Worm (Caenorhabditis elegans) whole organism, mixed stage, embryonic: Measurements from ENCODE around the gene math-34.

Source experiments
- ceh-43 ChIP-seq: fragments of 200-800 bp; sonication (Bioruptor generic); optimal IDR thresholded peaks from 2 replicates; lab custom pipeline; 2018; ENCODE audit warnings: mild to moderate bottlenecking, missing genetic modification characterization, moderate library complexity, missing compliant biosample characterization
- ces-1 ChIP-seq: fragments of 150-350 bp; optimal IDR thresholded peaks from 2 replicates; lab custom pipeline; 2014; ENCODE audit warnings: missing biosample characterization, missing genetic modification reagents, missing genetic modification characterization
- drap-1 ChIP-seq: fragments of 200-800 bp; sonication (Bioruptor generic); optimal IDR thresholded peaks from 3 replicates; lab custom pipeline; 2018; ENCODE audit warnings: mild to moderate bottlenecking, missing genetic modification characterization, missing compliant biosample characterization
- lsy-2 ChIP-seq: fragments of 150-350 bp; optimal IDR thresholded peaks from 2 replicates; lab custom pipeline; 2014; ENCODE audit warnings: missing biosample characterization, missing genetic modification characterization
- mls-2 ChIP-seq: sonication (generic microtip); optimal IDR thresholded peaks from 2 replicates; lab custom pipeline; 2016; ENCODE audit warnings: mild to moderate bottlenecking, missing genetic modification characterization, moderate library complexity, missing compliant biosample characterization
- nhr-12 ChIP-seq: fragments of 150-350 bp; optimal IDR thresholded peaks from 2 replicates; lab custom pipeline; 2014; ENCODE audit warnings: missing biosample characterization, missing genetic modification characterization
- nhr-237 ChIP-seq: fragments of 150-350 bp; optimal IDR thresholded peaks from 2 replicates; lab custom pipeline; 2014; ENCODE audit warnings: missing biosample characterization, missing genetic modification characterization
- nhr-28 ChIP-seq: fragments of 150-350 bp; optimal IDR thresholded peaks from 2 replicates; lab custom pipeline; 2014; ENCODE audit warnings: missing biosample characterization, missing genetic modification characterization
- nhr-76 ChIP-seq: sonication (generic microtip); optimal IDR thresholded peaks from 2 replicates; lab custom pipeline; 2017; ENCODE audit warnings: missing biosample characterization, missing genetic modification characterization
- pha-4 ChIP-seq: fragments of 150-350 bp; optimal IDR thresholded peaks from 2 replicates; lab custom pipeline; 2018; ENCODE audit warnings: missing biosample characterization, missing genetic modification reagents, missing genetic modification characterization
- unc-120 ChIP-seq: sonication (generic microtip); optimal IDR thresholded peaks from 2 replicates; lab custom pipeline; 2017; ENCODE audit warnings: missing genetic modification characterization, missing compliant biosample characterization; ENCODE audit not compliant: poor library complexity, severe bottlenecking
- unc-39 ChIP-seq: fragments of 150-350 bp; optimal IDR thresholded peaks from 2 replicates; lab custom pipeline; 2014; ENCODE audit warnings: missing biosample characterization, missing genetic modification characterization
- unc-62 ChIP-seq: fragments of 150-350 bp; optimal IDR thresholded peaks from 2 replicates; lab custom pipeline; 2014; ENCODE audit warnings: missing biosample characterization, missing genetic modification reagents, missing genetic modification characterization
- ztf-11 ChIP-seq: fragments of 150-350 bp; optimal IDR thresholded peaks from 2 replicates; lab custom pipeline; 2014; ENCODE audit warnings: missing biosample characterization, missing genetic modification characterization

DNA sequence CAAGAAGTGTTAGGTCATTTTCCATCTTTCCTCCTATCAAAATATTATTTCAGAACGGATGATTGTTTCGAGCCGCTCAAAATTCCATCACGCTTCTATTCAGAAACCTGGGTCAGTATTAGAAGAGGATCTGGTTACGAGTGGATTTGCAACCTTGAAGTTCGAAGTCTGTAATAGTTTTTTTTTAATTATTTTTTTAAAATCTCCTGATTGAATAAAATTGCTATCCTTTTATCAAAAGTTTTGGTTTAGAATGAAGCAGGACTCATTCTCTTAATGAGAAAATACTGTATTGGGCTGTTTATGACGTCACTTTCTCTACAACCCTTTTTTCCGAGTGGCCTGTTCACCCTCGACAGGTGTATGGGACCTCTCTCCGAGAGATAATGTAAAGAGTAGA is 40.3 kb upstream of the math-34 start, which contains the start of gene fbxc-39:
- TF ChIP-seq mls-2 (tag; lab: Kevin White, UChicago) = no peak
- TF ChIP-seq unc-62 (GFP tag; lab: Kevin White, UChicago) = no peak
- no peak for TF ChIP-seq ceh-43
- no peak for TF ChIP-seq nhr-28 (tag; lab: Kevin White, UChicago)
- no peak for TF ChIP-seq lsy-2 (tag; lab: Kevin White, UChicago)
- no peak for TF ChIP-seq pha-4 (tag; lab: Kevin White, UChicago)
- no peak for TF ChIP-seq unc-120 (tag; lab: Kevin White, UChicago)
- no peak for TF ChIP-seq nhr-237 (tag; lab: Kevin White, UChicago)
- TF ChIP-seq drap-1 (GFP tag; lab: Kevin White, UChicago) = no peak
- no peak for TF ChIP-seq unc-39 (tag; lab: Kevin White, UChicago)
- no peak for TF ChIP-seq ces-1 (GFP tag; lab: Kevin White, UChicago)
- TF ChIP-seq nhr-76 (tag; lab: Kevin White, UChicago) = no peak
- TF ChIP-seq ztf-11 (tag; lab: Kevin White, UChicago) = no peak
- TF ChIP-seq nhr-12 (tag; lab: Kevin White, UChicago) = no peak
